Worm (Caenorhabditis elegans) whole organism, L2 larva: ENCODE results near the gene str-78.

Experiments used
- C34F6.9 ChIP-seq: fragments of 150-350 bp; optimal IDR thresholded peaks from 2 replicates; lab custom pipeline; 2014; ENCODE audit warnings: missing biosample characterization, missing genetic modification characterization
- F13H6.1 ChIP-seq: sonication (generic microtip); optimal IDR thresholded peaks from 2 replicates; lab custom pipeline; 2016; ENCODE audit warnings: missing genetic modification characterization, missing compliant biosample characterization
- R02D3.7 ChIP-seq: fragments of 150-350 bp; optimal IDR thresholded peaks from 2 replicates; lab custom pipeline; 2014; ENCODE audit warnings: missing biosample characterization, missing genetic modification characterization
- Y55F3AM.14 ChIP-seq: fragments of 200-800 bp; sonication (Bioruptor generic); optimal IDR thresholded peaks from 2 replicates; lab custom pipeline; 2018; ENCODE audit warnings: mild to moderate bottlenecking, missing genetic modification characterization, missing compliant biosample characterization
- ZK546.5 ChIP-seq: sonication (generic microtip); optimal IDR thresholded peaks from 2 replicates; lab custom pipeline; 2017; ENCODE audit warnings: missing biosample characterization, missing genetic modification characterization
- alr-1 ChIP-seq: fragments of 150-350 bp; optimal IDR thresholded peaks from 2 replicates; lab custom pipeline; 2014; ENCODE audit warnings: missing biosample characterization, missing genetic modification characterization
- ama-1 ChIP-seq: fragments of 150-350 bp; optimal IDR thresholded peaks from 2 replicates; lab custom pipeline; 2018; ENCODE audit warnings: inconsistent platforms
- blmp-1 ChIP-seq: sonication (generic microtip); optimal IDR thresholded peaks from 2 replicates; lab custom pipeline; 2017; ENCODE audit warnings: missing genetic modification characterization, mild to moderate bottlenecking, missing compliant biosample characterization, antibody characterized with exemption, moderate library complexity; ENCODE audit not compliant: insufficient read depth
- crh-2 ChIP-seq: sonication (generic microtip); optimal IDR thresholded peaks from 2 replicates; lab custom pipeline; 2017; ENCODE audit warnings: missing biosample characterization, missing genetic modification characterization
- egl-27 ChIP-seq: sonication (generic microtip); optimal IDR thresholded peaks from 3 replicates; lab custom pipeline; 2017; ENCODE audit warnings: missing biosample characterization, missing genetic modification reagents, missing genetic modification characterization
- elt-1 ChIP-seq: fragments of 150-350 bp; optimal IDR thresholded peaks from 2 replicates; lab custom pipeline; 2014; ENCODE audit warnings: missing biosample characterization, missing genetic modification characterization
- elt-3 ChIP-seq: sonication (generic microtip); optimal IDR thresholded peaks from 2 replicates; lab custom pipeline; 2017; ENCODE audit warnings: missing biosample characterization, missing genetic modification characterization
- fos-1 ChIP-seq: fragments of 150-350 bp; optimal IDR thresholded peaks from 2 replicates; lab custom pipeline; 2014; ENCODE audit warnings: missing biosample characterization, missing genetic modification characterization
- gmeb-1 ChIP-seq: fragments of 150-350 bp; optimal IDR thresholded peaks from 2 replicates; lab custom pipeline; 2014; ENCODE audit warnings: missing biosample characterization, missing genetic modification characterization
- lin-11 ChIP-seq: fragments of 150-350 bp; sonication (generic microtip); optimal IDR thresholded peaks from 2 replicates; lab custom pipeline; 2014; ENCODE audit warnings: missing biosample characterization, missing genetic modification characterization, inconsistent platforms, mixed read lengths
- lin-13 ChIP-seq: fragments of 150-350 bp; optimal IDR thresholded peaks from 2 replicates; lab custom pipeline; 2014; ENCODE audit warnings: missing biosample characterization, missing genetic modification reagents, missing genetic modification characterization
- lin-39 ChIP-seq: fragments of 150-350 bp; optimal IDR thresholded peaks from 2 replicates; lab custom pipeline; 2014; ENCODE audit warnings: missing biosample characterization, missing genetic modification reagents, missing genetic modification characterization
- mab-5 ChIP-seq: fragments of 150-350 bp; optimal IDR thresholded peaks from 2 replicates; lab custom pipeline; 2014; ENCODE audit warnings: missing biosample characterization, missing genetic modification characterization
- mdl-1 ChIP-seq, 2 experiments: fragments of 150-350 bp in 1 of 2; sonication (generic microtip) in 1 of 2; optimal IDR thresholded peaks; 2 replicates each; lab custom pipeline; 2017; ENCODE audit warnings: missing biosample characterization in 2 of 2, missing genetic modification characterization in 2 of 2
- nhr-129 ChIP-seq: fragments of 150-350 bp; optimal IDR thresholded peaks from 2 replicates; lab custom pipeline; 2014; ENCODE audit warnings: missing biosample characterization, missing genetic modification characterization
- nhr-21 ChIP-seq: fragments of 150-350 bp; optimal IDR thresholded peaks from 2 replicates; lab custom pipeline; 2014; ENCODE audit warnings: missing biosample characterization, missing genetic modification characterization
- nhr-23 ChIP-seq: fragments of 150-350 bp; optimal IDR thresholded peaks from 2 replicates; lab custom pipeline; 2014; ENCODE audit warnings: missing biosample characterization, missing genetic modification reagents, missing genetic modification characterization
- nhr-237 ChIP-seq: fragments of 150-350 bp; optimal IDR thresholded peaks from 2 replicates; lab custom pipeline; 2014; ENCODE audit warnings: missing biosample characterization, missing genetic modification characterization
- nhr-6 ChIP-seq: fragments of 150-350 bp; optimal IDR thresholded peaks from 2 replicates; lab custom pipeline; 2014; ENCODE audit warnings: missing biosample characterization, missing genetic modification characterization
- peb-1 ChIP-seq: fragments of 150-350 bp; optimal IDR thresholded peaks from 2 replicates; lab custom pipeline; 2014; ENCODE audit warnings: missing biosample characterization, missing genetic modification characterization
- sem-4 ChIP-seq: fragments of 150-350 bp; optimal IDR thresholded peaks from 2 replicates; lab custom pipeline; 2014; ENCODE audit warnings: missing biosample characterization, missing genetic modification reagents, missing genetic modification characterization
- skn-1 ChIP-seq: sonication (generic microtip); optimal IDR thresholded peaks from 2 replicates; lab custom pipeline; 2017; ENCODE audit warnings: missing biosample characterization, missing genetic modification characterization
- sma-9 ChIP-seq, 2 experiments: fragments of 150-350 bp in 1 of 2; sonication (generic microtip) in 1 of 2; optimal IDR thresholded peaks; 2 replicates each; lab custom pipeline; 2014 to 2016; ENCODE audit warnings: missing genetic modification characterization in 2 of 2, mild to moderate bottlenecking in 1 of 2, missing biosample characterization in 1 of 2, missing compliant biosample characterization in 1 of 2, missing genetic modification reagents in 1 of 2, moderate library complexity in 1 of 2
- snpc-4 ChIP-seq: fragments of 150-350 bp; optimal IDR thresholded peaks from 2 replicates; lab custom pipeline; 2014; ENCODE audit warnings: missing biosample characterization, missing genetic modification characterization
- unc-39 ChIP-seq: fragments of 150-350 bp; optimal IDR thresholded peaks from 2 replicates; lab custom pipeline; 2014; ENCODE audit warnings: missing biosample characterization, missing genetic modification characterization
- unc-55 ChIP-seq: fragments of 150-350 bp; sonication (generic microtip); optimal IDR thresholded peaks from 3 replicates; lab custom pipeline; 2014; ENCODE audit warnings: missing biosample characterization, missing genetic modification reagents, missing genetic modification characterization
- unc-62 ChIP-seq: fragments of 150-350 bp; optimal IDR thresholded peaks from 2 replicates; lab custom pipeline; 2014; ENCODE audit warnings: missing biosample characterization, missing genetic modification reagents, missing genetic modification characterization
- zag-1 ChIP-seq: fragments of 150-350 bp; optimal IDR thresholded peaks from 2 replicates; lab custom pipeline; 2014; ENCODE audit warnings: missing biosample characterization, missing genetic modification characterization
- ztf-1 ChIP-seq: fragments of 200-800 bp; sonication (Bioruptor generic); conservative IDR thresholded peaks from 2 replicates; pipeline ENCODE4 v1.3.6; 2022; ENCODE audit warnings: missing genetic modification characterization, missing compliant biosample characterization

Gene str-78

ce11 chrIV:15126021-15126420 is 21.0 kb downstream of the str-78 start, which contains the start of gene clec-190:
Gene clec-190, minus strand, starts transcription at chrIV:15126121.
- TF ChIP-seq gmeb-1 (tag; lab: Kevin White, UChicago) = no peak
- no peak for TF ChIP-seq C34F6.9 (tag; lab: Kevin White, UChicago)
- TF ChIP-seq sma-9 (GFP tag; optimal IDR thresholded peaks at IDR 0.05; lab: Kevin White, UChicago) = no peak
- TF ChIP-seq sma-9 (tag; optimal IDR thresholded peaks at IDR 0.05; lab: Kevin White, UChicago) = no peak
- TF ChIP-seq crh-2 (tag; lab: Kevin White, UChicago) = no peak
- TF ChIP-seq nhr-129 (tag; lab: Kevin White, UChicago) = no peak
- TF ChIP-seq F13H6.1 (tag; lab: Kevin White, UChicago) = no peak
- no peak for TF ChIP-seq lin-11 (tag; lab: Kevin White, UChicago)
- no peak for TF ChIP-seq skn-1 (tag; lab: Kevin White, UChicago)

- no peak for TF ChIP-seq zag-1 (tag; lab: Kevin White, UChicago)
- no peak for TF ChIP-seq sma-9 (GFP tag; optimal IDR thresholded peaks at IDR 0.05; lab: Kevin White, UChicago)
- no peak for TF ChIP-seq sma-9 (tag; optimal IDR thresholded peaks at IDR 0.05; lab: Kevin White, UChicago)
- TF ChIP-seq mab-5 (tag; lab: Kevin White, UChicago) = no peak
- TF ChIP-seq unc-55 (GFP tag; lab: Kevin White, UChicago) = no peak
- TF ChIP-seq lin-13 (GFP tag; lab: Kevin White, UChicago) = no peak
- TF ChIP-seq unc-62 (GFP tag; lab: Kevin White, UChicago) = no peak
- TF ChIP-seq elt-1 (tag; lab: Kevin White, UChicago) = no peak
- no peak for TF ChIP-seq snpc-4 (tag; lab: Kevin White, UChicago)
- TF ChIP-seq ztf-1 (GFP tag; lab: Robert Waterston, UW) = no peak
- TF ChIP-seq mdl-1 (tag; optimal IDR thresholded peaks at IDR 0.05; lab: Kevin White, UChicago) = no peak
- no peak for TF ChIP-seq lin-11 (tag; lab: Kevin White, UChicago)
- TF ChIP-seq sem-4 = no peak
- TF ChIP-seq skn-1 (tag; lab: Kevin White, UChicago) = no peak
- TF ChIP-seq, all 48 proteins: peak for 0
Measured at ce11 chrIV:15122882-15123281, 24.1 kb downstream of the str-78 start, which contains the start of gene M199.7. Gene M199.7, plus strand, starts transcription at chrIV:15123182.

- TF ChIP-seq mdl-1 (tag; optimal IDR thresholded peaks at IDR 0.05; lab: Kevin White, UChicago) = no peak
- TF ChIP-seq sma-9 (GFP tag; optimal IDR thresholded peaks at IDR 0.05; lab: Kevin White, UChicago) = no peak
- TF ChIP-seq sma-9 (tag; optimal IDR thresholded peaks at IDR 0.05; lab: Kevin White, UChicago) = no peak
- no peak for TF ChIP-seq nhr-6 (tag; lab: Kevin White, UChicago)
- no peak for TF ChIP-seq ZK546.5
- no peak for TF ChIP-seq Y55F3AM.14
- no peak for TF ChIP-seq egl-27 (tag; lab: Kevin White, UChicago)
- TF ChIP-seq nhr-21 = no peak
- TF ChIP-seq elt-1 (tag; lab: Kevin White, UChicago) = no peak
Measured at ce11 chrIV:15120746-15121145, 26.3 kb downstream of the str-78 start, which contains the start of gene clec-189. Gene clec-189, plus strand, starts transcription at chrIV:15120837.

ce11 chrIV:15119268-15119667 is 27.7 kb downstream of the str-78 start:
- TF ChIP-seq unc-55 (GFP tag; lab: Kevin White, UChicago) = no peak
- TF ChIP-seq gmeb-1 (tag; lab: Kevin White, UChicago) = no peak
- no peak for TF ChIP-seq nhr-237 (tag; lab: Kevin White, UChicago)
- TF ChIP-seq zag-1 (tag; lab: Kevin White, UChicago) = no peak
- TF ChIP-seq lin-13 (GFP tag; lab: Kevin White, UChicago) = no peak
- no peak for TF ChIP-seq sma-9 (GFP tag; optimal IDR thresholded peaks at IDR 0.05; lab: Kevin White, UChicago)
- TF ChIP-seq sma-9 (tag; optimal IDR thresholded peaks at IDR 0.05; lab: Kevin White, UChicago) = no peak
- TF ChIP-seq blmp-1 (tag; lab: Kevin White, UChicago) = no peak
- no peak for TF ChIP-seq lin-39 (tag; lab: Kevin White, UChicago)
- no peak for TF ChIP-seq elt-3 (tag; lab: Kevin White, UChicago)
- TF ChIP-seq peb-1 (tag; lab: Kevin White, UChicago) = no peak
- no peak for TF ChIP-seq nhr-21
- no peak for TF ChIP-seq ama-1
- TF ChIP-seq, all 48 proteins: peak for 0

ce11 chrIV:15118390-15118789 is 28.6 kb downstream of the str-78 start, which contains the start of gene M199.136:
Gene M199.136, plus strand, starts transcription at chrIV:15118690.
- TF ChIP-seq fos-1 (tag; lab: Kevin White, UChicago) (no peak), R02D3.7 (tag; lab: Kevin White, UChicago) (no peak), mdl-1 (tag; optimal IDR thresholded peaks at IDR 0.05; lab: Kevin White, UChicago) (no peak), unc-39 (tag; lab: Kevin White, UChicago) (no peak), unc-55 (GFP tag; lab: Kevin White, UChicago) (no peak), alr-1 (tag; lab: Kevin White, UChicago) (no peak), nhr-23 (tag; lab: Kevin White, UChicago) (no peak), lin-13 (GFP tag; lab: Kevin White, UChicago) (no peak), sma-9 (GFP tag; optimal IDR thresholded peaks at IDR 0.05; lab: Kevin White, UChicago) (no peak), sma-9 (tag; optimal IDR thresholded peaks at IDR 0.05; lab: Kevin White, UChicago) (no peak), ama-1 (no peak), nhr-21 (no peak)
